Fruit fly (Drosophila melanogaster): Measurements from ENCODE around the gene mtgo.

DNA sequence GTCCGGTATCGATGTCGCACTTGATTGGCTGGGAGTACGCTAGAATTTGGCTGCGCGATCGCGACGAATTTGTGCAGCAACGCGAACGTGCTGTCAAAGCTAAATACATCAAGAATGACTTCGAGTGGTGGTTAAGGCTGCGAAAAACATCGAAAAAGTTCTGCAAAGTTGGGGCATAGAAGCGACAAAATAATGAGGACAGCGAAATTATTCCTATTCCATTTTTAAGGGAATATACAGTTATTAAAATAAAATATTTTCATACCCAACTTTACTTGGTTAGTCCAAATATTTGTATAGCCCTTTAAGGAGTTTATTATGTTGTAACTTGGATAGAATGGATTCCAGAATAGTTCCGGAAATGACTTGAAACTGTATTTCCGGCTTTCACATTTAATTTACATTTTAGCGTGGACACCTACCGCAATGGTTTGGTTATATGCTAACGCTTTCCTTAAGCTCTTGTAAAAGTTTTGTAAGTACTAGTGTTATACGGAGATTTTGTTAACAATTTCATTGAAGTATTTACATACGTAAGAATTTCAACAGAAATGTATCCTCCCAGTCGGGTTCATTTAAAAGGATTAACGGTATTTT lies 1.7 kb upstream of the mtgo start:
- TF ChIP-seq psq (optimal IDR thresholded peaks at IDR 0.05) (no peak), ttk (optimal IDR thresholded peaks at IDR 0.05) (no peak)
